Worm (Caenorhabditis elegans): ENCODE results near the gene pqn-32.
A peak's percentile ranks its signal among the peaks of the same experiment; 100 is the strongest.
"Not testable (repeated sequence)": the region's sequence is repeated elsewhere in the genome, so short reads cannot be mapped to it uniquely, and the experiment has no call there.

The pqn-32 gene

ce11 chrII:13080607-13081006 is 27.2 kb upstream of the pqn-32 start, which contains the start of gene Y81G3A.2:
TSS of gene Y81G3A.2 (plus strand) at chrII:13080907.
- TF ChIP-seq aly-2 (tag; optimal IDR thresholded peaks at IDR 0.05); ces-1 (GFP tag; optimal IDR thresholded peaks at IDR 0.05); dpl-1 (GFP tag; optimal IDR thresholded peaks at IDR 0.05): not testable (repeated sequence)

- TF ChIP-seq unc-30, tlp-1, jun-1 (tag; optimal IDR thresholded peaks at IDR 0.05): not testable (repeated sequence)
Measured at ce11 chrII:13082403-13082802, 25.4 kb upstream of the pqn-32 start, which contains the start of gene Y81G3A.6. TSS of gene Y81G3A.6 (minus strand) at chrII:13082503.

DNA sequence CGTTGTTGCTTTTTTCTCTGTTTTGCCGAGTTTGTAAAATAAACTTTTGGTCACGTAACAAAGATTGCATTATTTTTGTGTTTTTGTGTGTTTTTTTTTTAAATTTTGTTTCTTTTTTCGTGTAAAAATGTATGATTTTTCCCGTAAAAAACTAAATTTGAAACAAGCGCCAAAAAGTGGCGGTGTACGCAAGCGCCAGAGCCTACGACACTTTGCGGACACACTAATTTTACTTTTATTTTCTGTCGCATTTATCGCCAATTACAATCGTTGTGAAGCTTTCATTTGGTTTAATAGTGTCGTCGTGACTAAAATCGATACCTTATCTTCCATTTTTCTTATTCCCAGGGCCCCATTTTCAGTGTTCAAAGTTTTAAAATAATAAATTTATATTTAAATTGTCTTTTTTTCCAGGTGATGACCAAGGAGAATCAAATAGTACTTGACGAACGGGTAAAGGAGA is 24.0 kb upstream of the pqn-32 start, which contains the start of the genes Y81G3A.1 and gcn-2:
Gene Y81G3A.1, minus strand, starts transcription at position 175 of the 463 bp plus-strand sequence.
Gene gcn-2, plus strand, starts transcription at position 413 of the 463 bp plus-strand sequence.
- TF ChIP-seq C04F5.9 (tag; optimal IDR thresholded peaks at IDR 0.05) (peak; percentile 22), sup-37 (GFP tag; optimal IDR thresholded peaks at IDR 0.05) (no peak), unc-130 (tag; optimal IDR thresholded peaks at IDR 0.05) (peak; percentile 43), mef-2 (tag; optimal IDR thresholded peaks at IDR 0.05) (no peak), fkh-8 (tag; optimal IDR thresholded peaks at IDR 0.05) (peak; percentile 16), lin-35 (GFP tag; optimal IDR thresholded peaks at IDR 0.05) (peak; percentile 97 to 98), nhr-76 (tag; optimal IDR thresholded peaks at IDR 0.05) (no peak), F16B12.6 (tag; optimal IDR thresholded peaks at IDR 0.05) (peak; percentile 97), irx-1 (tag; optimal IDR thresholded peaks at IDR 0.05) (peak; percentile 52), aha-1 (tag; optimal IDR thresholded peaks at IDR 0.05) (no peak), grh-1 (GFP tag; IDR thresholded peaks at IDR 0.05) (no peak), ztf-11 (tag; optimal IDR thresholded peaks at IDR 0.05) (peak in 1 of 2 experiments; percentile 5), nhr-85 (tag) (peak; percentile 60), C16A3.4 (tag; optimal IDR thresholded peaks at IDR 0.05) (peak; percentile 47), zag-1 (tag; optimal IDR thresholded peaks at IDR 0.05) (no peak), unc-86 (tag; optimal IDR thresholded peaks at IDR 0.05) (peak; percentile 11), nhr-84 (tag; optimal IDR thresholded peaks at IDR 0.05) (no peak), zip-4 (GFP tag; optimal IDR thresholded peaks at IDR 0.05) (peak; percentile 23), blmp-1 (tag; optimal IDR thresholded peaks at IDR 0.05) (peak; percentile 84), dpl-1 (GFP tag; optimal IDR thresholded peaks at IDR 0.05) (peak; percentile 95 to 97 (median 97)), ceh-8 (GFP tag; optimal IDR thresholded peaks at IDR 0.05) (no peak), aly-2 (tag; optimal IDR thresholded peaks at IDR 0.05) (peak; percentile 24), snpc-4 (tag; optimal IDR thresholded peaks at IDR 0.05) (peak; percentile 71), mdl-1 (tag; optimal IDR thresholded peaks at IDR 0.05) (no peak), efl-1 (optimal IDR thresholded peaks at IDR 0.05) (peak; percentile 97 to 98), efl-1 (GFP tag; optimal IDR thresholded peaks at IDR 0.05 in 1 of 2) (peak; percentile 98 to 100), ama-1 (optimal IDR thresholded peaks at IDR 0.05) (no peak), dsc-1 (tag; optimal IDR thresholded peaks at IDR 0.05) (peak; percentile 65), swsn-7 (tag; optimal IDR thresholded peaks at IDR 0.05) (peak; percentile 65), tbx-2 (tag; optimal IDR thresholded peaks at IDR 0.05) (peak; percentile 68), rnt-1 (tag; optimal IDR thresholded peaks at IDR 0.05) (peak; percentile 74), sptf-1 (tag; optimal IDR thresholded peaks at IDR 0.05) (no peak), hpl-2 (GFP tag; optimal IDR thresholded peaks at IDR 0.05) (no peak), nhr-12 (tag; optimal IDR thresholded peaks at IDR 0.05) (no peak), Y116A8C.19 (tag; optimal IDR thresholded peaks at IDR 0.05; ENCODE audit: borderline replicate concordance) (no peak), nhr-47 (tag; optimal IDR thresholded peaks at IDR 0.05) (peak; percentile 77), lsy-2 (tag; optimal IDR thresholded peaks at IDR 0.05) (peak; percentile 64 to 76), lin-15B (tag; optimal IDR thresholded peaks at IDR 0.05) (peak; percentile 38), C34B4.2 (tag; optimal IDR thresholded peaks at IDR 0.05) (no peak), unc-62 (GFP tag; optimal IDR thresholded peaks at IDR 0.05) (no peak), egl-13 (tag; optimal IDR thresholded peaks at IDR 0.05) (no peak), isw-1 (GFP tag; IDR thresholded peaks at IDR 0.05) (peak; percentile 45), lin-13 (GFP tag; optimal IDR thresholded peaks at IDR 0.05) (peak; percentile 43), efl-3 (GFP tag; optimal IDR thresholded peaks at IDR 0.05) (no peak), mab-9 (GFP tag; IDR thresholded peaks at IDR 0.05) (peak; percentile 26; the same call in 1 of the 2 replicates), nhr-90 (tag; optimal IDR thresholded peaks at IDR 0.05; ENCODE audit: poor library complexity) (peak; percentile 56)

Measured in whole organism, L1 larva.